Worm (Caenorhabditis elegans) whole organism, early embryonic: ENCODE measurements around the gene F45G2.7.

Source experiments
- B0310.2 ChIP-seq: sonication (generic microtip); optimal IDR thresholded peaks from 2 replicates; lab custom pipeline; 2016; ENCODE audit warnings: mild to moderate bottlenecking, missing genetic modification characterization, missing compliant biosample characterization
- F13C5.2 ChIP-seq: sonication (generic microtip); optimal IDR thresholded peaks from 2 replicates; lab custom pipeline; 2017; ENCODE audit warnings: mild to moderate bottlenecking, missing genetic modification characterization, inconsistent platforms, missing compliant biosample characterization
- aly-1 ChIP-seq: sonication (generic microtip); optimal IDR thresholded peaks from 2 replicates; lab custom pipeline; 2016; ENCODE audit warnings: missing genetic modification characterization, missing compliant biosample characterization
- ama-1 ChIP-seq: fragments of 150-350 bp; optimal IDR thresholded peaks from 2 replicates; lab custom pipeline; 2014
- ceh-13 ChIP-seq: fragments of 200-800 bp; sonication (Bioruptor generic); optimal IDR thresholded peaks from 2 replicates; lab custom pipeline; 2018; ENCODE audit warnings: mild to moderate bottlenecking, missing genetic modification characterization, missing compliant biosample characterization
- ceh-36 ChIP-seq: sonication (generic microtip); optimal IDR thresholded peaks from 2 replicates; lab custom pipeline; 2016; ENCODE audit warnings: missing genetic modification characterization, inconsistent platforms, missing compliant biosample characterization
- ets-7 ChIP-seq: sonication (generic microtip); optimal IDR thresholded peaks from 2 replicates; lab custom pipeline; 2016; ENCODE audit warnings: missing genotype, missing genetic modification characterization, missing compliant biosample characterization
- flt-1 ChIP-seq: fragments of 200-800 bp; sonication (Bioruptor generic); IDR thresholded peaks from 2 replicates; pipeline ENCODE4 v1.3.6; 2022; ENCODE audit warnings: missing genetic modification characterization, missing compliant biosample characterization
- hmbx-1 ChIP-seq: sonication (generic microtip); optimal IDR thresholded peaks from 2 replicates; lab custom pipeline; 2016; ENCODE audit warnings: mild to moderate bottlenecking, missing genetic modification characterization, missing compliant biosample characterization
- hmg-4 ChIP-seq: fragments of 200-800 bp; sonication (Bioruptor generic); optimal IDR thresholded peaks from 2 replicates; lab custom pipeline; 2018; ENCODE audit warnings: mild to moderate bottlenecking, missing genetic modification characterization, missing compliant biosample characterization
- hnd-1 ChIP-seq: sonication (generic microtip); optimal IDR thresholded peaks from 2 replicates; lab custom pipeline; 2016; ENCODE audit warnings: missing genetic modification characterization, missing compliant biosample characterization
- pes-1 ChIP-seq: fragments of 200-800 bp; sonication (Bioruptor generic); IDR thresholded peaks from 2 replicates; pipeline ENCODE4 v1.3.6; 2022; ENCODE audit warnings: missing genetic modification reagents, missing genetic modification characterization, missing compliant biosample characterization
- scrt-1 ChIP-seq: fragments of 200-800 bp; sonication (Bioruptor generic); IDR thresholded peaks from 2 replicates; pipeline ENCODE4 v1.3.6; 2022; ENCODE audit warnings: missing genetic modification characterization, missing compliant biosample characterization
- sea-1 ChIP-seq: fragments of 200-800 bp; sonication (Bioruptor generic); conservative IDR thresholded peaks from 2 replicates; pipeline ENCODE4 v1.3.6; 2022; ENCODE audit warnings: missing genetic modification characterization, missing compliant biosample characterization
- tbx-11 ChIP-seq: fragments of 200-800 bp; sonication (Bioruptor generic); IDR thresholded peaks from 2 replicates; pipeline ENCODE4 v1.3.6; 2022; ENCODE audit warnings: missing genetic modification characterization, missing compliant biosample characterization
- tbx-37 ChIP-seq: fragments of 200-800 bp; sonication (Bioruptor generic); conservative IDR thresholded peaks from 2 replicates; pipeline ENCODE4 v1.3.6; 2022; ENCODE audit warnings: missing genetic modification reagents, missing genetic modification characterization, missing compliant biosample characterization
- tra-4 ChIP-seq: sonication (generic microtip); optimal IDR thresholded peaks from 2 replicates; lab custom pipeline; 2017; ENCODE audit warnings: missing genetic modification characterization, missing compliant biosample characterization

F45G2.7 gene

ce11 chrIII:13462965-13463783 is 28.9 kb upstream of the F45G2.7 start, which contains the start of gene ant-1.1:
ant-1.1 (plus strand) TSS chrIII:13463163.
- TF ChIP-seq ceh-36 = peak; percentile 20
- no peak for TF ChIP-seq ceh-13 (GFP tag; lab: Kevin White, UChicago)
- TF ChIP-seq ama-1 (lab: Kevin White, UChicago) = no peak
- TF ChIP-seq aly-1 (tag; lab: Kevin White, UChicago) = no peak
- TF ChIP-seq pes-1 (GFP tag; lab: Robert Waterston, UW) = peak; percentile 52; the same call in 1 of the 2 replicates
- TF ChIP-seq tbx-37 (GFP tag; lab: Robert Waterston, UW) = peak; percentile 59
- TF ChIP-seq F13C5.2 = peak; percentile 80
- TF ChIP-seq flt-1 (GFP tag; lab: Robert Waterston, UW) = no peak
- TF ChIP-seq scrt-1 (GFP tag; lab: Robert Waterston, UW) = 0 out of 2 replicates have a peak, but pooled peaks have one; percentile 20
- peak; percentile 24 for TF ChIP-seq tra-4
- peak; percentile 62 for TF ChIP-seq hmg-4 (GFP tag; lab: Kevin White, UChicago)
- 0 out of 2 replicates have a peak, but pooled peaks have one; percentile 44 for TF ChIP-seq sea-1 (GFP tag; lab: Robert Waterston, UW)

ce11 chrIII:13462138-13462634 is 27.9 kb upstream of the F45G2.7 start, which contains the start of the genes abcf-2 and T27E9.2:
abcf-2 (minus strand) TSS chrIII:13462238.
T27E9.2 (minus strand) TSS chrIII:13462584.
- no peak for TF ChIP-seq tbx-11
- no peak for TF ChIP-seq aly-1 (tag; lab: Kevin White, UChicago)

ce11 chrIII:13461535-13461934 is 27.2 kb upstream of the F45G2.7 start:
- TF ChIP-seq ets-7 (tag; lab: Kevin White, UChicago) = no peak
- no peak for TF ChIP-seq scrt-1 (GFP tag; lab: Robert Waterston, UW)
- no peak for TF ChIP-seq hnd-1 (tag; lab: Kevin White, UChicago)
- no peak for TF ChIP-seq B0310.2 (tag; lab: Kevin White, UChicago)
- TF ChIP-seq ceh-13 (GFP tag; lab: Kevin White, UChicago) = no peak
- no peak for TF ChIP-seq tra-4

- TF ChIP-seq scrt-1 (GFP tag; lab: Robert Waterston, UW) (no peak), ama-1 (lab: Kevin White, UChicago) (no peak), tbx-37 (GFP tag; lab: Robert Waterston, UW) (no peak), hmbx-1 (tag; lab: Kevin White, UChicago) (no peak)
Measured at ce11 chrIII:13458978-13459596, 24.8 kb upstream of the F45G2.7 start, which contains the start of gene tag-164. tag-164 (plus strand) TSS chrIII:13459546.

ce11 chrIII:13457305-13457704 is 23.0 kb upstream of the F45G2.7 start:
- TF ChIP-seq aly-1 (tag; lab: Kevin White, UChicago) = no peak
- TF ChIP-seq ceh-13 (GFP tag; lab: Kevin White, UChicago) = no peak
- no peak for TF ChIP-seq hnd-1 (tag; lab: Kevin White, UChicago)
- TF ChIP-seq pes-1 (GFP tag; lab: Robert Waterston, UW) = no peak
- TF ChIP-seq flt-1 (GFP tag; lab: Robert Waterston, UW) = no peak
- no peak for TF ChIP-seq sea-1 (GFP tag; lab: Robert Waterston, UW)
- no peak for TF ChIP-seq tra-4
- TF ChIP-seq tbx-37 (GFP tag; lab: Robert Waterston, UW) = no peak
- no peak for TF ChIP-seq tbx-11
- TF ChIP-seq hmbx-1 (tag; lab: Kevin White, UChicago) = no peak
- no peak for TF ChIP-seq ceh-36
- TF ChIP-seq B0310.2 (tag; lab: Kevin White, UChicago) = no peak

ce11 chrIII:13455816-13456215 is 21.5 kb upstream of the F45G2.7 start:
- TF ChIP-seq ceh-13 (GFP tag; lab: Kevin White, UChicago) = no peak
- TF ChIP-seq ets-7 (tag; lab: Kevin White, UChicago) = no peak
- TF ChIP-seq ama-1 (lab: Kevin White, UChicago) = no peak
- TF ChIP-seq ceh-36 = no peak
- no peak for TF ChIP-seq hnd-1 (tag; lab: Kevin White, UChicago)

ce11 chrIII:13455207-13455606 is 20.9 kb upstream of the F45G2.7 start, which contains the start of gene cua-1:
cua-1 (minus strand) TSS chrIII:13455307.
- no peak for TF ChIP-seq aly-1 (tag; lab: Kevin White, UChicago)
- TF ChIP-seq flt-1 (GFP tag; lab: Robert Waterston, UW) = no peak
- no peak for TF ChIP-seq sea-1 (GFP tag; lab: Robert Waterston, UW)
- TF ChIP-seq hmbx-1 (tag; lab: Kevin White, UChicago) = no peak
- no peak for TF ChIP-seq tra-4
- TF ChIP-seq tbx-11 = no peak
- TF ChIP-seq ets-7 (tag; lab: Kevin White, UChicago) = no peak
- no peak for TF ChIP-seq ceh-36
- no peak for TF ChIP-seq ceh-13 (GFP tag; lab: Kevin White, UChicago)
- no peak for TF ChIP-seq B0310.2 (tag; lab: Kevin White, UChicago)
- TF ChIP-seq F13C5.2 = no peak
- no peak for TF ChIP-seq pes-1 (GFP tag; lab: Robert Waterston, UW)
- TF ChIP-seq scrt-1 (GFP tag; lab: Robert Waterston, UW) = no peak
- TF ChIP-seq tbx-37 (GFP tag; lab: Robert Waterston, UW) = no peak
- no peak for TF ChIP-seq hnd-1 (tag; lab: Kevin White, UChicago)
